Worm (Caenorhabditis elegans) whole organism, mixed stage, embryonic: ENCODE data around the gene Y22D7AL.1.

Source experiments
- M03D4.4 ChIP-seq: sonication (generic microtip); optimal IDR thresholded peaks from 2 replicates; lab custom pipeline; 2017; ENCODE audit warnings: mild to moderate bottlenecking, missing genetic modification characterization, missing compliant biosample characterization
- bed-3 ChIP-seq: fragments of 200-800 bp; sonication (Bioruptor generic); optimal IDR thresholded peaks from 3 replicates; lab custom pipeline; 2018; ENCODE audit warnings: mild to moderate bottlenecking, missing genetic modification characterization, moderate library complexity, missing compliant biosample characterization
- blmp-1 ChIP-seq: fragments of 150-350 bp; optimal IDR thresholded peaks from 2 replicates; lab custom pipeline; 2014; ENCODE audit warnings: missing biosample characterization, missing genetic modification characterization
- ceh-39 ChIP-seq: fragments of 150-350 bp; optimal IDR thresholded peaks from 2 replicates; lab custom pipeline; 2014; ENCODE audit warnings: missing biosample characterization, missing genetic modification characterization
- ceh-43 ChIP-seq: fragments of 200-800 bp; sonication (Bioruptor generic); optimal IDR thresholded peaks from 2 replicates; lab custom pipeline; 2018; ENCODE audit warnings: mild to moderate bottlenecking, missing genetic modification characterization, moderate library complexity, missing compliant biosample characterization
- ceh-83 ChIP-seq: fragments of 200-800 bp; sonication (Bioruptor generic); optimal IDR thresholded peaks from 2 replicates; lab custom pipeline; 2018; ENCODE audit warnings: mild to moderate bottlenecking, missing genetic modification characterization, missing compliant biosample characterization
- ces-1 ChIP-seq: fragments of 150-350 bp; optimal IDR thresholded peaks from 2 replicates; lab custom pipeline; 2014; ENCODE audit warnings: missing biosample characterization, missing genetic modification reagents, missing genetic modification characterization
- cnd-1 ChIP-seq: fragments of 200-800 bp; sonication (Bioruptor generic); optimal IDR thresholded peaks from 2 replicates; lab custom pipeline; 2018; ENCODE audit warnings: mild to moderate bottlenecking, missing genetic modification characterization, missing compliant biosample characterization
- drap-1 ChIP-seq: fragments of 200-800 bp; sonication (Bioruptor generic); optimal IDR thresholded peaks from 3 replicates; lab custom pipeline; 2018; ENCODE audit warnings: mild to moderate bottlenecking, missing genetic modification characterization, missing compliant biosample characterization
- elt-1 ChIP-seq: sonication (generic microtip); optimal IDR thresholded peaks from 2 replicates; lab custom pipeline; 2017; ENCODE audit warnings: missing genetic modification characterization, mild to moderate bottlenecking, missing compliant biosample characterization, antibody characterized with exemption, moderate library complexity, borderline replicate concordance; ENCODE audit not compliant: insufficient read depth
- elt-3 ChIP-seq: fragments of 150-350 bp; optimal IDR thresholded peaks from 2 replicates; lab custom pipeline; 2014; ENCODE audit warnings: missing biosample characterization, missing genetic modification characterization
- flh-1 ChIP-seq: fragments of 200-800 bp; sonication (Bioruptor generic); optimal IDR thresholded peaks from 2 replicates; lab custom pipeline; 2018; ENCODE audit warnings: mild to moderate bottlenecking, missing genetic modification characterization, moderate library complexity, missing compliant biosample characterization
- ham-2 ChIP-seq: fragments of 200-800 bp; sonication (Bioruptor generic); optimal IDR thresholded peaks from 2 replicates; lab custom pipeline; 2018; ENCODE audit warnings: mild to moderate bottlenecking, missing genetic modification characterization, missing compliant biosample characterization
- hlh-1 ChIP-seq: fragments of 150-350 bp; optimal IDR thresholded peaks from 2 replicates; lab custom pipeline; 2014; ENCODE audit warnings: missing biosample characterization, missing genetic modification reagents, missing genetic modification characterization
- lin-13 ChIP-seq: fragments of 150-350 bp; optimal IDR thresholded peaks from 2 replicates; lab custom pipeline; 2014; ENCODE audit warnings: missing biosample characterization, missing genetic modification characterization
- lin-32 ChIP-seq: fragments of 200-800 bp; sonication (Bioruptor generic); optimal IDR thresholded peaks from 2 replicates; lab custom pipeline; 2018; ENCODE audit warnings: mild to moderate bottlenecking, missing genetic modification characterization, missing compliant biosample characterization
- lsy-2 ChIP-seq: fragments of 150-350 bp; optimal IDR thresholded peaks from 2 replicates; lab custom pipeline; 2014; ENCODE audit warnings: missing biosample characterization, missing genetic modification characterization
- mab-5 ChIP-seq: fragments of 150-350 bp; optimal IDR thresholded peaks from 2 replicates; lab custom pipeline; 2014; ENCODE audit warnings: missing biosample characterization, missing genetic modification characterization
- mep-1 ChIP-seq: fragments of 150-350 bp; optimal IDR thresholded peaks from 2 replicates; lab custom pipeline; 2017; ENCODE audit warnings: missing biosample characterization, missing genetic modification reagents, missing genetic modification characterization, inconsistent platforms
- mls-2 ChIP-seq: sonication (generic microtip); optimal IDR thresholded peaks from 2 replicates; lab custom pipeline; 2016; ENCODE audit warnings: mild to moderate bottlenecking, missing genetic modification characterization, moderate library complexity, missing compliant biosample characterization
- nhr-12 ChIP-seq: fragments of 150-350 bp; optimal IDR thresholded peaks from 2 replicates; lab custom pipeline; 2014; ENCODE audit warnings: missing biosample characterization, missing genetic modification characterization
- nhr-2 ChIP-seq: fragments of 150-350 bp; optimal IDR thresholded peaks from 2 replicates; lab custom pipeline; 2014; ENCODE audit warnings: missing biosample characterization, missing genetic modification characterization
- nhr-237 ChIP-seq: fragments of 150-350 bp; optimal IDR thresholded peaks from 2 replicates; lab custom pipeline; 2014; ENCODE audit warnings: missing biosample characterization, missing genetic modification characterization
- nhr-28 ChIP-seq: fragments of 150-350 bp; optimal IDR thresholded peaks from 2 replicates; lab custom pipeline; 2014; ENCODE audit warnings: missing biosample characterization, missing genetic modification characterization
- nhr-76 ChIP-seq: sonication (generic microtip); optimal IDR thresholded peaks from 2 replicates; lab custom pipeline; 2017; ENCODE audit warnings: missing biosample characterization, missing genetic modification characterization
- pha-4 ChIP-seq: fragments of 150-350 bp; optimal IDR thresholded peaks from 2 replicates; lab custom pipeline; 2018; ENCODE audit warnings: missing biosample characterization, missing genetic modification reagents, missing genetic modification characterization
- sem-2 ChIP-seq: fragments of 200-800 bp; sonication (Bioruptor generic); optimal IDR thresholded peaks from 2 replicates; lab custom pipeline; 2018; ENCODE audit warnings: mild to moderate bottlenecking, missing genetic modification characterization, missing compliant biosample characterization
- snpc-4 ChIP-seq: fragments of 150-350 bp; optimal IDR thresholded peaks from 2 replicates; lab custom pipeline; 2014; ENCODE audit warnings: missing biosample characterization, missing genetic modification characterization
- sptf-1 ChIP-seq: sonication (generic microtip); optimal IDR thresholded peaks from 2 replicates; lab custom pipeline; 2017; ENCODE audit warnings: mild to moderate bottlenecking, missing genetic modification characterization, moderate library complexity, missing compliant biosample characterization
- tbx-8 ChIP-seq: fragments of 200-800 bp; sonication (Bioruptor generic); optimal IDR thresholded peaks from 2 replicates; lab custom pipeline; 2018; ENCODE audit warnings: mild to moderate bottlenecking, missing genetic modification characterization, moderate library complexity, missing compliant biosample characterization
- unc-120 ChIP-seq: sonication (generic microtip); optimal IDR thresholded peaks from 2 replicates; lab custom pipeline; 2017; ENCODE audit warnings: missing genetic modification characterization, missing compliant biosample characterization; ENCODE audit not compliant: poor library complexity, severe bottlenecking
- unc-39 ChIP-seq: fragments of 150-350 bp; optimal IDR thresholded peaks from 2 replicates; lab custom pipeline; 2014; ENCODE audit warnings: missing biosample characterization, missing genetic modification characterization
- unc-62 ChIP-seq: fragments of 150-350 bp; optimal IDR thresholded peaks from 2 replicates; lab custom pipeline; 2014; ENCODE audit warnings: missing biosample characterization, missing genetic modification reagents, missing genetic modification characterization
- zip-8 ChIP-seq: fragments of 150-350 bp; optimal IDR thresholded peaks from 2 replicates; lab custom pipeline; 2014; ENCODE audit warnings: missing biosample characterization, missing genetic modification characterization
- ztf-11 ChIP-seq: fragments of 150-350 bp; optimal IDR thresholded peaks from 2 replicates; lab custom pipeline; 2014; ENCODE audit warnings: missing biosample characterization, missing genetic modification characterization

Y22D7AL.1 gene

ce11 chrIII:1614412-1614811 lies 37.9 kb upstream of the Y22D7AL.1 start:
- TF ChIP-seq blmp-1 (tag; lab: Kevin White, UChicago) (peak; percentile 62), flh-1 (GFP tag; lab: Kevin White, UChicago) (no peak)

- TF ChIP-seq hlh-1 (no peak), lsy-2 (tag; lab: Kevin White, UChicago) (peak; percentile 62), nhr-237 (tag; lab: Kevin White, UChicago) (no peak), ceh-43 (GFP tag; lab: Kevin White, UChicago) (no peak)
These were observed 35.8 kb upstream of the Y22D7AL.1 start for ce11 chrIII:1616245-1617026.

- TF ChIP-seq ham-2 (GFP tag; lab: Kevin White, UChicago) (no peak), M03D4.4 (tag; lab: Kevin White, UChicago) (no peak), lin-32 (GFP tag; lab: Kevin White, UChicago) (no peak), unc-62 (no peak), nhr-2 (tag; lab: Kevin White, UChicago) (no peak), flh-1 (GFP tag; lab: Kevin White, UChicago) (no peak), ceh-39 (tag; lab: Kevin White, UChicago) (no peak), pha-4 (tag; lab: Kevin White, UChicago) (no peak), elt-1 (tag; lab: Kevin White, UChicago) (no peak), unc-39 (no peak), unc-120 (tag; lab: Kevin White, UChicago) (no peak), lin-13 (tag; lab: Kevin White, UChicago) (no peak), ces-1 (no peak)
These were observed 34.0 kb upstream of the Y22D7AL.1 start for ce11 chrIII:1618312-1618711.

- TF ChIP-seq M03D4.4 (tag; lab: Kevin White, UChicago): peak; percentile 90
- TF ChIP-seq unc-120 (tag; lab: Kevin White, UChicago): peak; percentile 88
- TF ChIP-seq bed-3 (GFP tag; lab: Kevin White, UChicago): peak; percentile 77
- peak; percentile 90 for TF ChIP-seq ces-1
- TF ChIP-seq lin-32 (GFP tag; lab: Kevin White, UChicago): peak; percentile 13
- peak; percentile 94 for TF ChIP-seq lsy-2 (tag; lab: Kevin White, UChicago)
- TF ChIP-seq ceh-39 (tag; lab: Kevin White, UChicago): peak; percentile 88
- peak; percentile 91 for TF ChIP-seq pha-4 (tag; lab: Kevin White, UChicago)
- peak; percentile 84 for TF ChIP-seq cnd-1 (tag; lab: Kevin White, UChicago)
- TF ChIP-seq zip-8 (tag; lab: Kevin White, UChicago): no peak
- peak; percentile 84 for TF ChIP-seq ceh-83 (GFP tag; lab: Kevin White, UChicago)
- peak; percentile 30 for TF ChIP-seq flh-1 (GFP tag; lab: Kevin White, UChicago)
- TF ChIP-seq sem-2 (GFP tag; lab: Kevin White, UChicago): peak; percentile 65
- no peak for TF ChIP-seq nhr-28 (tag; lab: Kevin White, UChicago)
- peak; percentile 7 for TF ChIP-seq unc-39
- peak; percentile 63 for TF ChIP-seq hlh-1
- TF ChIP-seq elt-3 (tag; lab: Kevin White, UChicago): no peak
- peak; percentile 93 for TF ChIP-seq nhr-237 (tag; lab: Kevin White, UChicago)
- TF ChIP-seq snpc-4 (tag; lab: Kevin White, UChicago): no peak
- peak; percentile 90 for TF ChIP-seq ztf-11 (tag; lab: Kevin White, UChicago)
- peak; percentile 80 for TF ChIP-seq ham-2 (GFP tag; lab: Kevin White, UChicago)
- peak; percentile 85 for TF ChIP-seq blmp-1 (tag; lab: Kevin White, UChicago)
- TF ChIP-seq unc-62: peak; percentile 49
- TF ChIP-seq tbx-8 (GFP tag; lab: Kevin White, UChicago): peak; percentile 80
- TF ChIP-seq lin-13 (tag; lab: Kevin White, UChicago): peak; percentile 99
- TF ChIP-seq drap-1: peak; percentile 89
- TF ChIP-seq mep-1 (tag; lab: Kevin White, UChicago): peak; percentile 97
- peak; percentile 62 for TF ChIP-seq elt-1 (tag; lab: Kevin White, UChicago)
- TF ChIP-seq nhr-12: peak; percentile 81
- peak; percentile 87 for TF ChIP-seq ceh-43 (GFP tag; lab: Kevin White, UChicago)
- peak; percentile 61 for TF ChIP-seq nhr-2 (tag; lab: Kevin White, UChicago)
- peak; percentile 74 for TF ChIP-seq nhr-76 (tag; lab: Kevin White, UChicago)
- TF ChIP-seq mab-5 (tag; lab: Kevin White, UChicago): peak; percentile 88
- peak; percentile 96 for TF ChIP-seq sptf-1 (tag; lab: Kevin White, UChicago)
- TF ChIP-seq mls-2 (tag; lab: Kevin White, UChicago): peak; percentile 92
These were observed 33.4 kb upstream of the Y22D7AL.1 start, which contains the start of gene Y22D7AL.10 for ce11 chrIII:1618915-1619314. Gene Y22D7AL.10 (minus strand): TSS chrIII:1618929.
